Worm (Caenorhabditis elegans) whole organism, midembryonic: ENCODE measurements around the gene F54F2.6.

Experiments
- T22C8.4 ChIP-seq: fragments of 200-800 bp; sonication (Bioruptor generic); IDR thresholded peaks from 2 replicates; pipeline ENCODE4 v1.3.6; 2022; ENCODE audit warnings: missing genetic modification characterization, missing compliant biosample characterization
- cog-1 ChIP-seq: sonication (generic microtip); optimal IDR thresholded peaks from 2 replicates; lab custom pipeline; 2016; ENCODE audit warnings: missing genetic modification characterization, missing compliant biosample characterization
- flt-1 ChIP-seq: fragments of 200-800 bp; sonication (Bioruptor generic); IDR thresholded peaks from 2 replicates; pipeline ENCODE4 v1.3.6; 2022; ENCODE audit warnings: missing genetic modification characterization, missing compliant biosample characterization
- klf-2 ChIP-seq: fragments of 200-800 bp; sonication (Bioruptor generic); conservative IDR thresholded peaks from 2 replicates; pipeline ENCODE4 v1.3.6; 2022; ENCODE audit warnings: missing genetic modification reagents, missing genetic modification characterization, missing compliant biosample characterization
- med-1 ChIP-seq: sonication (generic microtip); optimal IDR thresholded peaks from 2 replicates; lab custom pipeline; 2017; ENCODE audit warnings: missing genetic modification characterization, mild to moderate bottlenecking, missing compliant biosample characterization, antibody characterized with exemption, missing genetic modification reagents; ENCODE audit not compliant: insufficient read depth
- ref-1 ChIP-seq: fragments of 200-800 bp; sonication (Bioruptor generic); conservative IDR thresholded peaks from 2 replicates; pipeline ENCODE4 v1.3.6; 2022; ENCODE audit warnings: missing genetic modification reagents, missing genetic modification characterization, missing compliant biosample characterization
- tab-1 ChIP-seq: fragments of 200-800 bp; sonication (Bioruptor generic); IDR thresholded peaks from 2 replicates; pipeline ENCODE4 v1.3.6; 2022; ENCODE audit warnings: missing genetic modification characterization, missing compliant biosample characterization

- TF ChIP-seq ref-1 (GFP tag; lab: Robert Waterston, UW): no peak
- no peak for TF ChIP-seq klf-2
- TF ChIP-seq tab-1 (GFP tag; lab: Robert Waterston, UW): no peak
- TF ChIP-seq med-1 (GFP tag; lab: Kevin White, UChicago): no peak
- TF ChIP-seq flt-1 (GFP tag; lab: Robert Waterston, UW): no peak
- TF ChIP-seq cog-1 (tag; lab: Kevin White, UChicago): no peak
- no peak for TF ChIP-seq T22C8.4 (GFP tag; lab: Robert Waterston, UW)
Measured at ce11 chrIII:8848372-8848771, 47.9 kb upstream of the F54F2.6 start, which contains the start of gene F44E2.7.
